Worm (Caenorhabditis elegans) whole organism, L4 larva: ENCODE measurements around the gene srg-17.
"Not testable (repeated sequence)": the region's sequence is repeated elsewhere in the genome, so short reads cannot be mapped to it uniquely, and the experiment has no call there.

ENCODE experiments used
- F26F4.8 ChIP-seq: fragments of 200-800 bp; sonication (Bioruptor generic); conservative IDR thresholded peaks from 2 replicates; pipeline ENCODE4 v1.3.6; 2022; ENCODE audit warnings: missing genetic modification characterization, missing compliant biosample characterization
- arid-1 ChIP-seq: fragments of 200-800 bp; sonication (Bioruptor generic); conservative IDR thresholded peaks from 2 replicates; pipeline ENCODE4 v1.3.6; 2022; ENCODE audit warnings: missing genetic modification reagents, missing genetic modification characterization, missing compliant biosample characterization
- nhr-11 ChIP-seq: fragments of 150-350 bp; optimal IDR thresholded peaks from 2 replicates; lab custom pipeline; 2014; ENCODE audit warnings: missing biosample characterization, missing genetic modification characterization
- ztf-11 ChIP-seq: fragments of 150-350 bp; optimal IDR thresholded peaks from 2 replicates; lab custom pipeline; 2014; ENCODE audit warnings: missing biosample characterization, missing genetic modification characterization

DNA sequence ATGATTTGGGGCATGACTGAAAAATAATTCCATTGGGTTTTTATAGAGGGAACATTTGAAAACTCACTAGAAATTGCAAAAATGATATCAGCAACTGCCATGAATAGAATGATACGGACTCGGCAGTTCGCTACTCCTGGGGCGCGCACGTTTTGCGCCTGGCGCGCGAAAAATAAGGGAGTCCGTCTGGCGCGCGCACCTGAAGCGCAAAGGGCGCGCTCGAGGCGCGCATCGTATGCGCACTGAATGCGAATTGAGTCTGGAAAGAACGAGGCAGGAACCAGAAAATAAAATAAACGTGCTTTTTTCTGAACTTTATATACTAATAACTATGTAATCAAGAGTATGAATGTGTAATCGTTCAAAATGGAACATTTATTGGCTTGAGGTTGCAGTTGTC is 32.3 kb upstream of the srg-17 start, which contains the start of gene Y57A10C.10:
- TF ChIP-seq F26F4.8 (GFP tag; lab: Robert Waterston, UW); ztf-11 (tag; lab: Kevin White, UChicago); arid-1 (GFP tag; lab: Robert Waterston, UW); nhr-11 (tag; lab: Kevin White, UChicago): not testable (repeated sequence)
